Worm (Caenorhabditis elegans): ENCODE results near the gene C31C9.9.

The C31C9.9 gene

ce11 chrII:13664416-13664815, 9.6 kb downstream of the C31C9.9 start (continued):
- TF ChIP-seq egl-27 (tag; optimal IDR thresholded peaks at IDR 0.05) (no peak), hif-1 (tag; optimal IDR thresholded peaks at IDR 0.05) (no peak), ceh-32 (tag; optimal IDR thresholded peaks at IDR 0.05; ENCODE audit: poor library complexity) (no peak), zip-11 (GFP tag; IDR thresholded peaks at IDR 0.05) (no peak), daf-16 (GFP tag; optimal IDR thresholded peaks at IDR 0.05) (no peak), daf-16 (tag; optimal IDR thresholded peaks at IDR 0.05) (peak; percentile 54), daf-19 (GFP tag; conservative IDR thresholded peaks at IDR 0.05) (no peak), ceh-82 (tag; optimal IDR thresholded peaks at IDR 0.05) (no peak), dmd-8 (GFP tag; IDR thresholded peaks at IDR 0.05) (no peak), cey-2 (tag; optimal IDR thresholded peaks at IDR 0.05; ENCODE audit: borderline replicate concordance, insufficient read depth) (no peak), dmd-9 (GFP tag; IDR thresholded peaks at IDR 0.05) (no peak), zag-1 (tag; optimal IDR thresholded peaks at IDR 0.05) (no peak), hlh-11 (tag; optimal IDR thresholded peaks at IDR 0.05) (peak; percentile 66), Y5F2A.4 (GFP tag; optimal IDR thresholded peaks at IDR 0.05) (no peak), nhr-41 (GFP tag; IDR thresholded peaks at IDR 0.05) (no peak), nhr-77 (tag; optimal IDR thresholded peaks at IDR 0.05) (peak; percentile 56), nhr-42 (GFP tag; IDR thresholded peaks at IDR 0.05) (no peak), nhr-48 (tag; optimal IDR thresholded peaks at IDR 0.05) (peak; percentile 60), F26F4.8 (GFP tag; conservative IDR thresholded peaks at IDR 0.05) (no peak), dmd-6 (GFP tag; IDR thresholded peaks at IDR 0.05) (peak; percentile 76), unc-62 (GFP tag; optimal IDR thresholded peaks at IDR 0.05 in 1 of 2) (no peak), unc-62 (tag; optimal IDR thresholded peaks at IDR 0.05) (no peak), lin-1 (GFP tag; IDR thresholded peaks at IDR 0.05) (no peak), fos-1 (tag; optimal IDR thresholded peaks at IDR 0.05) (no peak), lin-13 (GFP tag; optimal IDR thresholded peaks at IDR 0.05) (no peak), sdz-12 (GFP tag; optimal IDR thresholded peaks at IDR 0.05) (no peak), set-16 (GFP tag; IDR thresholded peaks at IDR 0.05) (no peak), daf-8 (GFP tag; IDR thresholded peaks at IDR 0.05) (no peak), ama-1 (optimal IDR thresholded peaks at IDR 0.05) (no peak), lin-15B (tag; optimal IDR thresholded peaks at IDR 0.05) (no peak), hmg-1.1 (GFP tag; IDR thresholded peaks at IDR 0.05) (no peak), nhr-6 (tag; optimal IDR thresholded peaks at IDR 0.05) (no peak), ZK546.5 (tag; optimal IDR thresholded peaks at IDR 0.05) (no peak), rbr-2 (tag; optimal IDR thresholded peaks at IDR 0.05) (no peak), mdt-29 (GFP tag; IDR thresholded peaks at IDR 0.05) (no peak), ceh-62 (tag; optimal IDR thresholded peaks at IDR 0.05) (no peak), F10B5.3 (tag; optimal IDR thresholded peaks at IDR 0.05) (no peak), lin-39 (tag; optimal IDR thresholded peaks at IDR 0.05) (no peak), lin-29 (GFP tag; IDR thresholded peaks at IDR 0.05) (no peak), aha-1 (tag) (peak; percentile 82), unc-130 (GFP tag; optimal IDR thresholded peaks at IDR 0.05) (no peak), php-3 (GFP tag; IDR thresholded peaks at IDR 0.05) (0 out of 2 replicates have a peak, but pooled peaks have one; percentile 45), snpc-1.2 (GFP tag; IDR thresholded peaks at IDR 0.05) (no peak), unc-39 (tag; optimal IDR thresholded peaks at IDR 0.05) (no peak), zip-2 (tag; optimal IDR thresholded peaks at IDR 0.05) (no peak), Y75B8A.6 (GFP tag; IDR thresholded peaks at IDR 0.05) (no peak), daf-12 (tag; optimal IDR thresholded peaks at IDR 0.05) (no peak), ztf-11 (tag; optimal IDR thresholded peaks at IDR 0.05) (no peak), Y105C5A.15 (GFP tag; IDR thresholded peaks at IDR 0.05) (no peak), nhr-102 (tag; optimal IDR thresholded peaks at IDR 0.05) (no peak), ceh-20 (GFP tag; IDR thresholded peaks at IDR 0.05) (no peak), nhr-25 (tag; optimal IDR thresholded peaks at IDR 0.05; ENCODE audit: borderline replicate concordance, insufficient read depth) (no peak), arid-1 (GFP tag; conservative IDR thresholded peaks at IDR 0.05) (no peak), T20F7.1 (GFP tag; optimal IDR thresholded peaks at IDR 0.05) (peak; percentile 45)

All from whole organism, L4 larva.